Worm (Caenorhabditis elegans): Measurements from ENCODE around the gene aagr-1.
A peak's percentile ranks its signal among the peaks of the same experiment; 100 is the strongest.

Gene aagr-1

DNA sequence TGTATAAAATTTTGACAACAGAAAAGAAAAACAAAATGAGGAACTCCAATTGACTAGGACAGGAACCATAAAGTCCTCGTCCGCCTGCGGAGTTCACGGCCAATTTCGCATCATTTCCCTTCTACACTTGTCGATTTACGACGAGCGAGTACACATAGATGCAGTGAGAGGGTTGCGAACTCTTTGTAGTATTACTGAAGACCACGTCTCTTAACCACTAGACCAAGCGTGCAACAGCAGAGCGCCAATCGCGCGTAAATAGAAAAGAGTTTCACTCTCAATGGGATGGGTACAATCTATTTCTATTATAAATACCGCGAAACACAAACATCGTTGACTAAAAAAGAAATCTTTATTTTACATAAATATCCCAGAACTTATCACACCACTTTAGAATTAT is 9.1 kb downstream of the aagr-1 start (continued):
- 0 out of 2 replicates have a peak, but pooled peaks have one; percentile 48 for TF ChIP-seq ztf-6 (GFP tag; IDR thresholded peaks at IDR 0.05)
- TF ChIP-seq rcor-1 (GFP tag; IDR thresholded peaks at IDR 0.05), result peak; percentile 71
- TF ChIP-seq ztf-18 (tag; optimal IDR thresholded peaks at IDR 0.05), result peak; percentile 72
- TF ChIP-seq rpc-1 (optimal IDR thresholded peaks at IDR 0.05), result peak; percentile 87
- TF ChIP-seq rpc-1 (tag; optimal IDR thresholded peaks at IDR 0.05), result peak; percentile 86
- TF ChIP-seq ztf-26 (tag; optimal IDR thresholded peaks at IDR 0.05), result peak; percentile 42
- TF ChIP-seq ceh-58 (GFP tag; IDR thresholded peaks at IDR 0.05), result 0 out of 2 replicates have a peak, but pooled peaks have one; percentile 70
- TF ChIP-seq mes-4 (tag; optimal IDR thresholded peaks at IDR 0.05), result peak; percentile 73
- peak; percentile 71 for TF ChIP-seq lsy-27 (tag; optimal IDR thresholded peaks at IDR 0.05; ENCODE audit: borderline replicate concordance, insufficient read depth)
- TF ChIP-seq pbrm-1 (GFP tag; IDR thresholded peaks at IDR 0.05), result peak; percentile 62; the same call in 1 of the 2 replicates
- peak; percentile 67 for TF ChIP-seq attf-3 (GFP tag; conservative IDR thresholded peaks at IDR 0.05)
- TF ChIP-seq T26A5.8 (tag; optimal IDR thresholded peaks at IDR 0.05), result no peak
- no peak for TF ChIP-seq F22D6.2 (tag; optimal IDR thresholded peaks at IDR 0.05)
- peak; percentile 44; the same call in 1 of the 2 replicates for TF ChIP-seq ztf-25 (GFP tag; IDR thresholded peaks at IDR 0.05)
- peak; percentile 63 for TF ChIP-seq lin-54 (GFP tag; optimal IDR thresholded peaks at IDR 0.05)
- peak; percentile 84 for TF ChIP-seq snpc-1.3 (tag; optimal IDR thresholded peaks at IDR 0.05; ENCODE audit: insufficient read depth)
- TF ChIP-seq madf-3 (GFP tag; IDR thresholded peaks at IDR 0.05), result no peak
- TF ChIP-seq nhr-27 (tag; optimal IDR thresholded peaks at IDR 0.05), result peak; percentile 21
- 0 out of 2 replicates have a peak, but pooled peaks have one; percentile 25 for TF ChIP-seq madf-8 (GFP tag; conservative IDR thresholded peaks at IDR 0.05)
- no peak for TF ChIP-seq dpff-1 (tag; optimal IDR thresholded peaks at IDR 0.05)
- TF ChIP-seq nfyb-1 (GFP tag; IDR thresholded peaks at IDR 0.05), result peak; percentile 83
- TF ChIP-seq F10E7.11 (tag; optimal IDR thresholded peaks at IDR 0.05), result no peak
- peak; percentile 90 for TF ChIP-seq die-1 (tag; optimal IDR thresholded peaks at IDR 0.05)
- TF ChIP-seq Y53G8AR.9 (GFP tag; conservative IDR thresholded peaks at IDR 0.05), result peak; percentile 80
- TF ChIP-seq him-1 (tag; optimal IDR thresholded peaks at IDR 0.05), result peak; percentile 88
- peak; percentile 50 for TF ChIP-seq ccch-3 (GFP tag; optimal IDR thresholded peaks at IDR 0.05)
- no peak for TF ChIP-seq bed-2 (GFP tag; IDR thresholded peaks at IDR 0.05)
- no peak for TF ChIP-seq egrh-3 (GFP tag; IDR thresholded peaks at IDR 0.05)
- no peak for TF ChIP-seq nhr-179 (tag; optimal IDR thresholded peaks at IDR 0.05)
- peak; percentile 85 for TF ChIP-seq unc-130 (GFP tag; optimal IDR thresholded peaks at IDR 0.05)
- peak; percentile 63 for TF ChIP-seq hmg-1.2 (GFP tag; IDR thresholded peaks at IDR 0.05)
- TF ChIP-seq F55B11.4 (tag; optimal IDR thresholded peaks at IDR 0.05; ENCODE audit: borderline replicate concordance, insufficient read depth), result no peak
- 0 out of 2 replicates have a peak, but pooled peaks have one; percentile 45 for TF ChIP-seq lir-1 (GFP tag; conservative IDR thresholded peaks at IDR 0.05)
- no peak for TF ChIP-seq bed-1 (GFP tag; IDR thresholded peaks at IDR 0.05)
- TF ChIP-seq ceh-27 (GFP tag; optimal IDR thresholded peaks at IDR 0.05), result peak; percentile 70
- TF ChIP-seq ets-4 (GFP tag; optimal IDR thresholded peaks at IDR 0.05), result no peak
- peak; percentile 60 for TF ChIP-seq chd-7 (tag; optimal IDR thresholded peaks at IDR 0.05)
- 0 out of 2 replicates have a peak, but pooled peaks have one; percentile 9 for TF ChIP-seq cebp-1 (GFP tag; IDR thresholded peaks at IDR 0.05)
- peak; percentile 70 for TF ChIP-seq cebp-1 (tag; optimal IDR thresholded peaks at IDR 0.05)

DNA sequence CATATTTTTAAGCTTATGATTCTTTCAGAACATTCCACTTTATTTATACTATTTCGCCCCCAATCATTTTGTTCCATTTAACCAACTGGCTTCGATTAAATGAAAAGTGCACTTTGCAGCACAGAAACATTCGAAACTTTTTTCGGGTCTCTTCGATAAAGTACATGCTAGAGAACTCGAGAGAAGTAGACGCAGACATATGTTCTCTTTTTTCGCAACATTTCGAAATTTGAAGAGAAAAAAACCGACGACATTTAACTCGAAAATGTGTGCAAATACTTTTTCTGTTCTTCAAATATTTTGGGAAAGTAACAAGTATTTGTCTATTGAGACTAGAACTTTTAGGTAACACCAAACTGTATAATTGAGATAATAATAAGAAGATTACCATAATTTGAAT is 10.6 kb downstream of the aagr-1 start:
- no peak; the same call in 1 of the 2 replicates for TF ChIP-seq cebp-1 (GFP tag; IDR thresholded peaks at IDR 0.05)
- TF ChIP-seq cebp-1 (tag; optimal IDR thresholded peaks at IDR 0.05), result peak; percentile 68
- TF ChIP-seq snpc-4 (GFP tag; optimal IDR thresholded peaks at IDR 0.05), result no peak
- TF ChIP-seq snpc-4 (tag; optimal IDR thresholded peaks at IDR 0.05), result no peak
- TF ChIP-seq nhr-80 (tag; optimal IDR thresholded peaks at IDR 0.05), result peak; percentile 26
